Fruit fly (Drosophila melanogaster) whole organism, wandering third instar larva: ENCODE results near the gene jar.

ENCODE experiments used
- Abd-B ChIP-seq: fragments of >200 bp; optimal IDR thresholded peaks from 2 replicates; lab custom pipeline; 2017; ENCODE audit warnings: missing biosample characterization, missing genetic modification characterization
- CrebA ChIP-seq: fragments of 200-800 bp; sonication (Bioruptor generic); optimal IDR thresholded peaks from 2 replicates; lab custom pipeline; 2016; ENCODE audit warnings: missing biosample characterization, mild to moderate bottlenecking, missing genetic modification characterization, borderline replicate concordance
- Hnf4 ChIP-seq: fragments of 200-800 bp; sonication (Bioruptor generic); optimal IDR thresholded peaks from 2 replicates; lab custom pipeline; 2016; ENCODE audit warnings: missing biosample characterization, mild to moderate bottlenecking, missing genetic modification characterization
- Myc ChIP-seq: fragments of >200 bp; optimal IDR thresholded peaks from 2 replicates; lab custom pipeline; 2017
- Rel ChIP-seq, 2 experiments: fragments of 200-800 bp; sonication (Bioruptor generic) in 1 of 2; optimal IDR thresholded peaks; 2 replicates in 1 of 2; 3 replicates in 1 of 2; lab custom pipeline; 2016 to 2019; ENCODE audit warnings: mild to moderate bottlenecking in 2 of 2, missing biosample characterization in 2 of 2, missing genetic modification characterization in 2 of 2, moderate library complexity in 1 of 2
- Vsx2 ChIP-seq: fragments of 200-300, 225-300 bp; sonication (Bioruptor generic); optimal IDR thresholded peaks from 2 replicates; lab custom pipeline; 2018; ENCODE audit warnings: missing biosample characterization, missing genetic modification characterization; ENCODE audit not compliant: partially characterized antibody
- brk ChIP-seq: fragments of 200-800 bp; sonication (Bioruptor generic); optimal IDR thresholded peaks from 2 replicates; lab custom pipeline; 2016; ENCODE audit warnings: missing biosample characterization, mild to moderate bottlenecking, missing genetic modification characterization
- dl ChIP-seq, 2 experiments: fragments of 175-275, 200-275 bp in 1 of 2; fragments of 200-275 bp in 1 of 2; sonication (Bioruptor generic); optimal IDR thresholded peaks; lab custom pipeline; 2018; ENCODE audit warnings: mild to moderate bottlenecking in 2 of 2, missing biosample characterization in 2 of 2, missing genetic modification characterization in 2 of 2, moderate library complexity in 2 of 2; ENCODE audit not compliant: partially characterized antibody in 2 of 2, insufficient read depth in 1 of 2
- ey ChIP-seq: fragments of 200-800 bp; sonication (Bioruptor generic); optimal IDR thresholded peaks from 2 replicates; lab custom pipeline; 2016; ENCODE audit warnings: missing biosample characterization, missing genetic modification characterization
- h ChIP-seq: fragments of 200-800 bp; sonication (Bioruptor generic); optimal IDR thresholded peaks from 3 replicates; lab custom pipeline; 2016; ENCODE audit warnings: missing biosample characterization, mild to moderate bottlenecking, missing genetic modification characterization
- sv ChIP-seq: fragments of 200-800 bp; sonication (Bioruptor generic); optimal IDR thresholded peaks from 3 replicates; lab custom pipeline; 2016; ENCODE audit warnings: missing biosample characterization, missing genetic modification characterization

DNA sequence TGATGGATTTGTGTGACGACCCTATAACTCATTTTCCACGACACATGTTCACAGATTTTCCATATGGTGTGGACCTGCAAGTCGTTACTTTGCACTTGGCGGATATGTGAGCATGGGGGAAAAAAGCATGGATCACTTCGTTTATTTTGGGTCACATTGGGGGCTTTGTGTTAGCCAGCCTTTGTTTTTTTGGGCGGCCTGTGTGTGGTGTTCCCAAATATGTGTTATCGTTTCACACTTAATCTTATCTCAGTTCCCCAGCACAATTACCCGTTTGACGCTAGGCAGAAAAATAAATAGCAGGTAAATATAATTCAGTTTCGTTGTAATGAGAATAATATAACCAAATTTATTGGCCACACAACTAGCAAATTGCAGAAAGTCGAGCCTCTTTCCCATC is 2.7 kb downstream of the jar start:
- no peak for TF ChIP-seq ey (GFP tag; lab: Kevin White, UChicago)
- TF ChIP-seq dl (GFP tag; optimal IDR thresholded peaks at IDR 0.05; lab: Kevin White, UChicago; ENCODE audit: insufficient read depth in 1 of 2, partially characterized antibody in 2 of 2) = no peak
- no peak for TF ChIP-seq h (GFP tag; lab: Kevin White, UChicago)
- TF ChIP-seq Myc (lab: Kevin White, UChicago) = no peak
- no peak for TF ChIP-seq CrebA (GFP tag; lab: Kevin White, UChicago)
- TF ChIP-seq Abd-B (GFP tag; lab: Kevin White, UChicago) = no peak
- no peak for TF ChIP-seq sv (GFP tag; lab: Kevin White, UChicago)
- TF ChIP-seq brk = no peak
- no peak for TF ChIP-seq Rel (GFP tag; optimal IDR thresholded peaks at IDR 0.05; lab: Kevin White, UChicago)
- peak; percentile 85 for TF ChIP-seq Rel (tag; optimal IDR thresholded peaks at IDR 0.05; lab: Kevin White, UChicago)
- TF ChIP-seq Vsx2 (GFP tag; lab: Kevin White, UChicago) = no peak
- TF ChIP-seq Hnf4 (GFP tag; lab: Kevin White, UChicago) = no peak
